Fruit fly (Drosophila melanogaster) whole organism, pupa: ENCODE measurements around the gene jus.

Experiments
- CG10348 ChIP-seq: fragments of 200-800 bp; sonication (Bioruptor generic); IDR thresholded peaks from 2 replicates; pipeline ENCODE4 v1.3.6; 2022; ENCODE audit warnings: missing biosample characterization, missing genetic modification characterization
- CG12605 ChIP-seq: fragments of 200-800 bp; sonication (Bioruptor generic); IDR thresholded peaks from 2 replicates; pipeline ENCODE4 v1.3.6; 2022; ENCODE audit warnings: missing biosample characterization, missing genetic modification characterization
- CG13204 ChIP-seq: fragments of 200-800 bp; sonication (Bioruptor generic); optimal IDR thresholded peaks from 2 replicates; lab custom pipeline; 2018; ENCODE audit warnings: missing biosample characterization, mild to moderate bottlenecking, missing genetic modification characterization, moderate library complexity
- CG14655 ChIP-seq: fragments of 200-800 bp; sonication (Bioruptor generic); optimal IDR thresholded peaks from 3 replicates; lab custom pipeline; 2017; ENCODE audit warnings: mild to moderate bottlenecking, missing biosample characterization, missing genetic modification reagents, missing genetic modification characterization
- CG17806 ChIP-seq: fragments of 200-800 bp; sonication (Bioruptor generic); optimal IDR thresholded peaks from 2 replicates; lab custom pipeline; 2018; ENCODE audit warnings: missing biosample characterization, mild to moderate bottlenecking, missing genetic modification characterization, moderate library complexity
- CG32121 ChIP-seq: fragments of 200-800 bp; sonication (Bioruptor generic); IDR thresholded peaks from 2 replicates; pipeline ENCODE4 v1.3.6; 2022; ENCODE audit warnings: missing biosample characterization, missing genetic modification characterization
- CG34367 ChIP-seq: fragments of 200-800 bp; sonication (Bioruptor generic); optimal IDR thresholded peaks from 2 replicates; lab custom pipeline; 2018; ENCODE audit warnings: missing biosample characterization, mild to moderate bottlenecking, missing genetic modification characterization
- CG4496 ChIP-seq: fragments of 200-800 bp; sonication (Bioruptor generic); IDR thresholded peaks from 3 replicates; pipeline ENCODE4 v1.3.6; 2022; ENCODE audit warnings: missing biosample characterization, missing genetic modification characterization
- CG8301 ChIP-seq: fragments of 200-800 bp; sonication (Bioruptor generic); optimal IDR thresholded peaks from 2 replicates; lab custom pipeline; 2018; ENCODE audit warnings: missing biosample characterization, mild to moderate bottlenecking, missing genetic modification characterization
- Snoo ChIP-seq: fragments of 200-800 bp; sonication (Bioruptor generic); optimal IDR thresholded peaks from 3 replicates; lab custom pipeline; 2017; ENCODE audit warnings: missing biosample characterization, mild to moderate bottlenecking, missing genetic modification characterization, inconsistent platforms
- fd96Ca ChIP-seq: fragments of 200-800 bp; sonication (Bioruptor generic); IDR thresholded peaks from 3 replicates; pipeline ENCODE4 v1.3.6; 2022; ENCODE audit warnings: missing biosample characterization, missing genetic modification characterization
- gl ChIP-seq: fragments of 200-800 bp; sonication (Bioruptor generic); optimal IDR thresholded peaks from 2 replicates; lab custom pipeline; 2018; ENCODE audit warnings: missing biosample characterization, mild to moderate bottlenecking, missing genetic modification characterization
- rn ChIP-seq: fragments of 200-800 bp; sonication (Bioruptor generic); IDR thresholded peaks from 2 replicates; pipeline ENCODE4 v1.3.6; 2022; ENCODE audit warnings: missing biosample characterization, missing genetic modification characterization

DNA sequence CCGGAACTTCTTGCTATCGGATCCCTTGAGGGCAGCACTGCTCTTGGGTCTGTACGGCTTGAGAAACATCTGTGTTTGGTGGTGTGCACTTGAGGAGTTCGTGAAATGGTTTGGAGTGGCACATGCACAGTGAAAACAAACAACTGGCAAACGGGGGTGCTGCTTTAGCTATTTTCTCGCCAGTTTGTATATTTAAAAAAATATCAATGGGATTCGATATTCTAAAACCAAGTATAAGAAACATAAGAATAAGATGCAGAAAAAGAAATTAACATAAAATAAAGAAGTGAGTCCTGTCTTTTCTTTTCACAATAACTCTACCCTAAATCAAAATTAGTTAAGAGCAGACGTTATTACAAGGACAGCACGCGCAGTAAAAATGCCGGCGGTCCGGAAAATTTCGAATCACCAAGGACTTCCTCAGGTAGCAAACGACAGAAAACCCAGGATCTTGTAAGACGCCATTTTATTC lies 43.1 kb downstream of the jus start, which contains the start of gene eIF2D:
- peak; percentile 52; the same call in 1 of the 3 replicates for TF ChIP-seq fd96Ca (GFP tag; lab: Robert Waterston, UW)
- peak; percentile 49 for TF ChIP-seq CG17806 (tag; lab: Kevin White, UChicago)
- no peak for TF ChIP-seq rn (GFP tag; lab: Robert Waterston, UW)
- peak; percentile 66 for TF ChIP-seq CG12605 (GFP tag; lab: Robert Waterston, UW)
- peak; percentile 68; the same call in 2 of the 3 replicates for TF ChIP-seq CG4496
- TF ChIP-seq CG34367 = peak; percentile 28
- no peak for TF ChIP-seq CG10348 (GFP tag; lab: Robert Waterston, UW)
- TF ChIP-seq CG13204 (GFP tag; lab: Kevin White, UChicago) = no peak
- peak; percentile 61 for TF ChIP-seq CG8301
- TF ChIP-seq gl (tag; lab: Kevin White, UChicago) = no peak
- TF ChIP-seq CG14655 (GFP tag; lab: Kevin White, UChicago) = no peak
- peak; percentile 49 for TF ChIP-seq Snoo
- TF ChIP-seq CG32121 = peak; percentile 50
